Worm (Caenorhabditis elegans) whole organism, young adult: ENCODE data around the gene Y67A10A.2.
A peak's percentile ranks its signal among the peaks of the same experiment; 100 is the strongest.

Source experiments
- F22D6.2 ChIP-seq: sonication (generic microtip); optimal IDR thresholded peaks from 2 replicates; lab custom pipeline; 2016; ENCODE audit warnings: mild to moderate bottlenecking, missing genetic modification characterization, missing compliant biosample characterization
- F23B12.7 ChIP-seq: sonication (generic microtip); optimal IDR thresholded peaks from 2 replicates; lab custom pipeline; 2017; ENCODE audit warnings: missing genetic modification characterization, mild to moderate bottlenecking, missing compliant biosample characterization, antibody characterized with exemption, moderate library complexity; ENCODE audit not compliant: insufficient read depth
- T26A5.8 ChIP-seq: sonication (generic microtip); optimal IDR thresholded peaks from 2 replicates; lab custom pipeline; 2016; ENCODE audit warnings: missing genetic modification characterization, missing compliant biosample characterization
- ama-1 ChIP-seq, 3 experiments: fragments of 150-350 bp in 1 of 3; sonication (generic microtip) in 2 of 3; optimal IDR thresholded peaks; 2 replicates each; lab custom pipeline; 2014 to 2018; ENCODE audit warnings: missing biosample characterization in 2 of 3, missing genetic modification characterization in 2 of 3, missing genetic modification reagents in 2 of 3
- ceh-40 ChIP-seq: fragments of 200-800 bp; sonication (Bioruptor generic); IDR thresholded peaks from 2 replicates; pipeline ENCODE4 v1.3.6; 2022; ENCODE audit warnings: missing genetic modification characterization, missing compliant biosample characterization
- die-1 ChIP-seq: sonication (generic microtip); optimal IDR thresholded peaks from 2 replicates; lab custom pipeline; 2016; ENCODE audit warnings: missing genotype, mild to moderate bottlenecking, missing genetic modification characterization, missing compliant biosample characterization
- mxl-1 ChIP-seq: sonication (generic microtip); optimal IDR thresholded peaks from 2 replicates; lab custom pipeline; 2016; ENCODE audit warnings: missing genetic modification characterization, missing compliant biosample characterization
- nfyb-1 ChIP-seq: fragments of 200-800 bp; sonication (Bioruptor generic); IDR thresholded peaks from 2 replicates; pipeline ENCODE4 v1.3.6; 2022; ENCODE audit warnings: missing genetic modification reagents, missing genetic modification characterization, missing compliant biosample characterization
- nhr-80 ChIP-seq: sonication (generic microtip); optimal IDR thresholded peaks from 2 replicates; lab custom pipeline; 2016; ENCODE audit warnings: missing genetic modification characterization, missing compliant biosample characterization
- pbrm-1 ChIP-seq: fragments of 200-800 bp; sonication (Bioruptor generic); IDR thresholded peaks from 2 replicates; pipeline ENCODE4 v1.3.6; 2022; ENCODE audit warnings: missing genetic modification reagents, missing genetic modification characterization, missing compliant biosample characterization
- sdz-38 ChIP-seq: sonication (generic microtip); optimal IDR thresholded peaks from 2 replicates; lab custom pipeline; 2016; ENCODE audit warnings: missing genotype, missing genetic modification characterization, missing compliant biosample characterization
- snpc-4 ChIP-seq, 5 experiments: fragments of 150-350 bp in 1 of 5; sonication (generic microtip) in 4 of 5; optimal IDR thresholded peaks; 2 replicates each; lab custom pipeline; 2014 to 2018; ENCODE audit warnings: missing genetic modification characterization in 5 of 5, missing biosample characterization in 3 of 5, antibody characterized with exemption in 2 of 5, mild to moderate bottlenecking in 2 of 5, missing compliant biosample characterization in 2 of 5, missing genotype in 2 of 5, moderate library complexity in 2 of 5, missing genetic modification reagents in 1 of 5
- unc-62 ChIP-seq: fragments of 150-350 bp; optimal IDR thresholded peaks from 2 replicates; lab custom pipeline; 2014; ENCODE audit warnings: missing biosample characterization, missing genetic modification reagents, missing genetic modification characterization
- ztf-28 ChIP-seq: fragments of 200-800 bp; sonication (Bioruptor generic); IDR thresholded peaks from 2 replicates; pipeline ENCODE4 v1.3.6; 2022; ENCODE audit warnings: missing genetic modification reagents, missing genetic modification characterization, missing compliant biosample characterization

DNA sequence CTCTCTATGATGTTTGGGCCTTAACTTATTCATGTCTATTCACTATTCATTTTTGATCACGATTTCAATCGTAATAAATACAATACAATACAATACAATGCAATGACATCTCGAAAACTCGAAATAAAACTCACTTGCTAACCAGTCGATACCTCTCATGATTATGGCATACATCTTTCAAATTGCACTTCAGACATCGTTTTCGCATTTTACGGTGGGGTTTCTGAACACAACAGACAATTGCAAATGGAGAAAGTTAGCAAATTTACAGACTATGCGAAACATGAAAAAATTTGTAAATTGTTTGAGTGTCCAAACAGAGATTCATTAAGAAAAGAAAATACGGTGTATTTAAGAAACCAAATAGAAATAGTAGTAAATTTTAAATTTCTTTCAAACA, 45.6 kb downstream of the Y67A10A.2 start, which contains the start of gene paqr-3:
- TF ChIP-seq mxl-1 (tag; lab: Kevin White, UChicago) (no peak), nhr-80 (no peak), snpc-4 (GFP tag; optimal IDR thresholded peaks at IDR 0.05; lab: Kevin White, UChicago) (no peak), snpc-4 (tag; optimal IDR thresholded peaks at IDR 0.05; lab: Kevin White, UChicago) (peak in 2 of 4 experiments; percentile 32 to 57), ceh-40 (GFP tag; lab: Robert Waterston, UW) (no peak), die-1 (tag; lab: Kevin White, UChicago) (no peak), ama-1 (optimal IDR thresholded peaks at IDR 0.05; lab: Kevin White, UChicago) (no peak), ama-1 (GFP tag; optimal IDR thresholded peaks at IDR 0.05; lab: Kevin White, UChicago) (no peak), ztf-28 (GFP tag; lab: Robert Waterston, UW) (no peak), pbrm-1 (GFP tag; lab: Robert Waterston, UW) (no peak), F22D6.2 (tag; lab: Kevin White, UChicago) (no peak), sdz-38 (tag; lab: Kevin White, UChicago) (no peak), T26A5.8 (tag; lab: Kevin White, UChicago) (no peak), unc-62 (GFP tag; lab: Kevin White, UChicago) (no peak), F23B12.7 (no peak), nfyb-1 (no peak)
